Worm (Caenorhabditis elegans) whole organism, mixed stage, embryonic: ENCODE measurements around the gene sdz-6.

ENCODE experiments used
- ceh-43 ChIP-seq: fragments of 200-800 bp; sonication (Bioruptor generic); optimal IDR thresholded peaks from 2 replicates; lab custom pipeline; 2018; ENCODE audit warnings: mild to moderate bottlenecking, missing genetic modification characterization, moderate library complexity, missing compliant biosample characterization
- ces-1 ChIP-seq: fragments of 150-350 bp; optimal IDR thresholded peaks from 2 replicates; lab custom pipeline; 2014; ENCODE audit warnings: missing biosample characterization, missing genetic modification reagents, missing genetic modification characterization
- drap-1 ChIP-seq: fragments of 200-800 bp; sonication (Bioruptor generic); optimal IDR thresholded peaks from 3 replicates; lab custom pipeline; 2018; ENCODE audit warnings: mild to moderate bottlenecking, missing genetic modification characterization, missing compliant biosample characterization
- elt-3 ChIP-seq: fragments of 150-350 bp; optimal IDR thresholded peaks from 2 replicates; lab custom pipeline; 2014; ENCODE audit warnings: missing biosample characterization, missing genetic modification characterization
- mep-1 ChIP-seq: fragments of 150-350 bp; optimal IDR thresholded peaks from 2 replicates; lab custom pipeline; 2017; ENCODE audit warnings: missing biosample characterization, missing genetic modification reagents, missing genetic modification characterization, inconsistent platforms
- nhr-237 ChIP-seq: fragments of 150-350 bp; optimal IDR thresholded peaks from 2 replicates; lab custom pipeline; 2014; ENCODE audit warnings: missing biosample characterization, missing genetic modification characterization
- nhr-28 ChIP-seq: fragments of 150-350 bp; optimal IDR thresholded peaks from 2 replicates; lab custom pipeline; 2014; ENCODE audit warnings: missing biosample characterization, missing genetic modification characterization
- nhr-76 ChIP-seq: sonication (generic microtip); optimal IDR thresholded peaks from 2 replicates; lab custom pipeline; 2017; ENCODE audit warnings: missing biosample characterization, missing genetic modification characterization
- pha-4 ChIP-seq: fragments of 150-350 bp; optimal IDR thresholded peaks from 2 replicates; lab custom pipeline; 2018; ENCODE audit warnings: missing biosample characterization, missing genetic modification reagents, missing genetic modification characterization
- sptf-1 ChIP-seq: sonication (generic microtip); optimal IDR thresholded peaks from 2 replicates; lab custom pipeline; 2017; ENCODE audit warnings: mild to moderate bottlenecking, missing genetic modification characterization, moderate library complexity, missing compliant biosample characterization
- unc-39 ChIP-seq: fragments of 150-350 bp; optimal IDR thresholded peaks from 2 replicates; lab custom pipeline; 2014; ENCODE audit warnings: missing biosample characterization, missing genetic modification characterization
- unc-62 ChIP-seq: fragments of 150-350 bp; optimal IDR thresholded peaks from 2 replicates; lab custom pipeline; 2014; ENCODE audit warnings: missing biosample characterization, missing genetic modification reagents, missing genetic modification characterization
- ztf-11 ChIP-seq: fragments of 150-350 bp; optimal IDR thresholded peaks from 2 replicates; lab custom pipeline; 2014; ENCODE audit warnings: missing biosample characterization, missing genetic modification characterization

DNA sequence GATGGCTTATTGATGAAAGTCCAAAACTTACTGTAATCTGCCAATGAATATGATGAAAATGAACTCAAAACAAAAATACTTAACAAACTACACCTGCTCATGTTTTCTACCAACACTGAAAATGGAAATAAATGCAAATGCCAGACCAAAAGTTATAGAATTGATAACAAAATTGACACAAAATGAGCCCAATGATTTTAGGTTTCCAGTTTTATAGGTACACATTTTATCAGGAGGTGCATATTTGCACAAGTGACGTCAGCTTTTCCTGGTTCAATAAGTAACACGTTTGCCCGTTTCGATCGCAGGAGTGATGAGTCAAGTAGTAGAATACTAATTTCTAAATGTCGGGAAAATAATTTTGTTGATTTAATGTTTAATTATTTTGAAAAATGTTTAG is 23.7 kb upstream of the sdz-6 start, which contains the start of gene F55C9.6:
- TF ChIP-seq sptf-1 (tag; lab: Kevin White, UChicago) (no peak), unc-39 (tag; lab: Kevin White, UChicago) (no peak), pha-4 (tag; lab: Kevin White, UChicago) (no peak), unc-62 (GFP tag; lab: Kevin White, UChicago) (no peak), ztf-11 (tag; lab: Kevin White, UChicago) (no peak), drap-1 (GFP tag; lab: Kevin White, UChicago) (no peak), ceh-43 (GFP tag; lab: Kevin White, UChicago) (no peak), nhr-237 (no peak), nhr-76 (tag; lab: Kevin White, UChicago) (no peak), nhr-28 (tag; lab: Kevin White, UChicago) (no peak), ces-1 (GFP tag; lab: Kevin White, UChicago) (no peak), elt-3 (tag; lab: Kevin White, UChicago) (no peak), mep-1 (no peak)
